Worm (Caenorhabditis elegans): ENCODE measurements around the gene lgc-52.

- TF ChIP-seq zag-1 (tag; optimal IDR thresholded peaks at IDR 0.05) (no peak), snpc-4 (tag; optimal IDR thresholded peaks at IDR 0.05) (no peak), lin-39 (tag; optimal IDR thresholded peaks at IDR 0.05) (no peak)
These were observed 39.5 kb downstream of the lgc-52 start, which contains the start of gene ccg-1 for ce11 chrIV:15275363-15275854.
